Worm (Caenorhabditis elegans) whole organism, mixed stage, embryonic: Measurements from ENCODE around the gene scrm-8.

Experiments
- blmp-1 ChIP-seq: fragments of 150-350 bp; optimal IDR thresholded peaks from 2 replicates; lab custom pipeline; 2014; ENCODE audit warnings: missing biosample characterization, missing genetic modification characterization
- ces-1 ChIP-seq: fragments of 150-350 bp; optimal IDR thresholded peaks from 2 replicates; lab custom pipeline; 2014; ENCODE audit warnings: missing biosample characterization, missing genetic modification reagents, missing genetic modification characterization
- cnd-1 ChIP-seq: fragments of 200-800 bp; sonication (Bioruptor generic); optimal IDR thresholded peaks from 2 replicates; lab custom pipeline; 2018; ENCODE audit warnings: mild to moderate bottlenecking, missing genetic modification characterization, missing compliant biosample characterization
- elt-1 ChIP-seq: sonication (generic microtip); optimal IDR thresholded peaks from 2 replicates; lab custom pipeline; 2017; ENCODE audit warnings: missing genetic modification characterization, mild to moderate bottlenecking, missing compliant biosample characterization, antibody characterized with exemption, moderate library complexity, borderline replicate concordance; ENCODE audit not compliant: insufficient read depth
- nhr-237 ChIP-seq: fragments of 150-350 bp; optimal IDR thresholded peaks from 2 replicates; lab custom pipeline; 2014; ENCODE audit warnings: missing biosample characterization, missing genetic modification characterization
- nhr-28 ChIP-seq: fragments of 150-350 bp; optimal IDR thresholded peaks from 2 replicates; lab custom pipeline; 2014; ENCODE audit warnings: missing biosample characterization, missing genetic modification characterization
- pha-4 ChIP-seq: fragments of 150-350 bp; optimal IDR thresholded peaks from 2 replicates; lab custom pipeline; 2018; ENCODE audit warnings: missing biosample characterization, missing genetic modification reagents, missing genetic modification characterization
- snpc-4 ChIP-seq: fragments of 150-350 bp; optimal IDR thresholded peaks from 2 replicates; lab custom pipeline; 2014; ENCODE audit warnings: missing biosample characterization, missing genetic modification characterization
- sptf-1 ChIP-seq: sonication (generic microtip); optimal IDR thresholded peaks from 2 replicates; lab custom pipeline; 2017; ENCODE audit warnings: mild to moderate bottlenecking, missing genetic modification characterization, moderate library complexity, missing compliant biosample characterization
- unc-62 ChIP-seq: fragments of 150-350 bp; optimal IDR thresholded peaks from 2 replicates; lab custom pipeline; 2014; ENCODE audit warnings: missing biosample characterization, missing genetic modification reagents, missing genetic modification characterization
- ztf-11 ChIP-seq: fragments of 150-350 bp; optimal IDR thresholded peaks from 2 replicates; lab custom pipeline; 2014; ENCODE audit warnings: missing biosample characterization, missing genetic modification characterization

DNA sequence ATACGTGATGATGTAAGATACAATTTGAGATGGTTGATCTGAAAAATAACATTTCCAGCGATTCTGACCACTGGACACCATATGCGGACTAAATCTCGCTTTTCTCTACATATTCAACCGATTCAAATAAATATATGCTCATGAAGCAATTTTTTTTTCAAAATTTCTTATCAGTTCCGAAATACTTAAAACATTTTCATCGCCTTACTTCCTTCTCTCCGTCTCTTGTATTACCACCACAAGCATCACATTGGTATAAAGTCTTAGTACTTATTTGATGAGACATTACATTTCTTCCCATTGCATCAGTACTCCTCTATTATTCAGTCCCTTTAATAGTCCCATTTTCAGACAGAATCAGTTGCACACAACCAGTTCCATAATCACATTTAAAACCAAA lies 9.9 kb upstream of the scrm-8 start, which contains the start of gene K08D10.14:
- TF ChIP-seq nhr-28 (tag; lab: Kevin White, UChicago) (no peak), ztf-11 (tag; lab: Kevin White, UChicago) (no peak), nhr-237 (tag; lab: Kevin White, UChicago) (no peak), cnd-1 (tag; lab: Kevin White, UChicago) (no peak), unc-62 (GFP tag; lab: Kevin White, UChicago) (no peak), pha-4 (tag; lab: Kevin White, UChicago) (no peak), sptf-1 (no peak), blmp-1 (no peak), snpc-4 (tag; lab: Kevin White, UChicago) (no peak), ces-1 (GFP tag; lab: Kevin White, UChicago) (no peak), elt-1 (no peak)
